Fruit fly (Drosophila melanogaster) whole organism, larva: ENCODE data around the gene vari.
A peak's percentile ranks its signal among the peaks of the same experiment; 100 is the strongest.

ENCODE experiments used
- noc ChIP-seq: fragments of 200-800 bp; sonication (Bioruptor generic); optimal IDR thresholded peaks from 3 replicates; lab custom pipeline; 2019; ENCODE audit warnings: missing biosample characterization, mild to moderate bottlenecking, missing genetic modification characterization, moderate library complexity

vari gene

DNA sequence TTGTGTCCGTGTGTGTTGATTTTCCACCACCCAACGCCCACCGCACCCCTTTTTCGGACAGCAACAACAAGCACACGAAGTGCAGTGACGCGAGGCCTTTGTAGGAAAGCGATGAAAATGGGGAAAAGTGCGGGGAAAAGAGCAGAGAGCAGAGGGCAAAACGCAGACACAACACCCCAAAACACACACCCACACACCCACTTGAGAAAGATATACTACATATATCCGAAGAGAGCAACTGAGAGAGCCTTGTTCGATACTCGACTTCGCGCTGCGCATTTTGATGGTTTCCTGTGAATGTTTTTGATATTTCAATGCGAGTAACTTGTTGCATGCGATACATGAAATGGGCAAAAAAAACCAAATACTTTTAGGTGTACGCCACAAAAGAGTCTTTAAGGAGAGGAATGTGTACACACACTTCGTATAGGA, 6.9 kb upstream of the vari start:
- no peak for TF ChIP-seq noc

DNA sequence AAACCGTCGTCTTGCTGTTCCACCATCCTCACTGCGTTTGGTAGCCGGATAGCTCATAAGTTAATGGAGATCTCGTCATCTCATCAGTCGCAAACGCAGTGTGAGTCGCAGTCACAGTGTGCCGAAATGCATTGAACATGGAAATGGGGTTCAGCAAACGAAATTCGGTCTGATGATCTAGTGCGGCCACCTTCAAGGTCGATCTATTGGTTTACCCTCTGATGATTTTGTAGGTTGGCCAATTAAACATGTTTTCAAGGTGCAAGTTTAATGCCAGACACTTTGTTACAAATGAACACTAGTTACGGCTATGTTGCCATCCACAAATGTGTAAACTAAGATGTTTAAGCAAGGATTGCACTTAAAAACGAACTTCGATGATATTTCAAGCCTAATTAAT, 6.0 kb upstream of the vari start:
- TF ChIP-seq noc: no peak

DNA sequence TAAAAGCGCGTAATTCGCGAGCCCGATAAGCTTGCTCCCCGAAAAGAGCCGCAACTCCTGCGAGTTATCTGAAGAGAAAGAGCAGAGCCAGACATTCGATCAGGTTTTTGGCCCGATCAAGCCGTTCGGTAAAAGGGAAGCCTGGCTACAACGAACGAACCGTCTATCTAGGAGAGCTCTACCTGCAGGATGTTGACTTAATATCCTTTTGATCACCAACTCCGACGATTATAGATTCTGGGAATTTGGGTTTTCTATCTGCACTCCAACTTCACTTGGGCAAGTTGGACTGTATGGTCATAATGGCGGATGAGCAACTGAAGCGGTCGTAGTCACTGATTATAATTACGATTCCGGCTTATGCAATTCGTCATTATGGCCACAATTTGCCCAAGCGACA, 5.4 kb upstream of the vari start:
- TF ChIP-seq noc: no peak

DNA sequence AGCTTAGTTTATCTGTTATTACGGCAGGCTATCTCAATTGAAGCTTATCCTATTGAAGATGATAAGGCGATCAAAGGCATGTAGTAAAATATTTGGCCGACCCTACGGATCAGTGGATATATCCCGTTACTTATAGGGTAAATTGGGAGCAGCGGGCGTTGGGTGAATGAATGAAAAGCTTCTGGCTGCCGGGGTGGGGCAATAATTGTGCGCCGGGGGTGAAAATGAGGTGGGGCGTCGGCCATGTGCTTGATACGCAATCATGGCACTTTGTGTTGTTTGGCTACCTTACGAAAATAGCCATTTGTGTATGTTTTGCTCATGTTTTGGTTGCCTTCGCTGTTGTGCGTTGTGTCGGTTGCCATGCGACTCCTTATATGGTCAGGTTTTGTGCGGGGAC, 5.0 kb upstream of the vari start:
- no peak for TF ChIP-seq noc

DNA sequence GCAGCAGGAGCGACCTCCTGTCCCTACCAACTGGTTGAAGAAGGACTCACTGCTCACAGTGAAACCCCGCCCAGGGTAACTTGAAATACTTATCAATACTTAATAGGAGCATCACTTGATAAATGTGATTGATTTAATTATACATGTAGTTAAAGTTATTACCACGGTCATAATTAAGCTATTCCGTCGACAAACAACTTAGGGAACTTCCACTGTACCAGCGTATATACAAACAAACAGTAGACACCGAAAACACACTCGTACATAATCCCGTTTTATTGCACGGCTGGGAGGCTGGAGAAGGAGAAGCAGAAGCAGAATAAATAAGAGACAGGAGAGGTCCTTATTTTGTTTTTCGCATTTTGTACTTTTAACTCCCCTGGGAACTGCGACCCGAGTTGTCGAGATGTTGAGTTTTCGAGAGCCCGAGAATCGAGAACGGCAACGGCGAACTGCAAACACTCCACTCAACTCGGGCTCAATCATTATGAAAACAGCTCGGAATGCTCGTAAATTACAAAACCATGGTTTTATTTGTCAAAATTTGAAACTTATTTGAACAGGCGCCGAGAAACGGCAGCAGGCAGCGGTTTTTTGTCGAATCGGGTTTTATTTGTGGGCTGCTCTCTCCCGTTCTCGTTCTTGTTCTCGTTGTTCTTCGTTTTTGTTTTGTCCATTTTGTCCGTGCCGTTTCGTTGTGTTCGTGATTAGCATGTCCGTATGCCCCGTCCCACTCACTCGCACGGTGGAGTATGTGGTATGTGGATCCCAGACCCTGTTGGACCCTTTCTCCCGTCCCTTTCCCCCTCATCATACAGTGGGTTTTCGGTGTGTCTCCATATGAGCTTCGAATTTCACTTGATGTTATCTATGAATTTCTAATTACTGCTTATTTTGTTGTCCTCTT, 3.4 kb upstream of the vari start:
- TF ChIP-seq noc: peak; percentile 69

DNA sequence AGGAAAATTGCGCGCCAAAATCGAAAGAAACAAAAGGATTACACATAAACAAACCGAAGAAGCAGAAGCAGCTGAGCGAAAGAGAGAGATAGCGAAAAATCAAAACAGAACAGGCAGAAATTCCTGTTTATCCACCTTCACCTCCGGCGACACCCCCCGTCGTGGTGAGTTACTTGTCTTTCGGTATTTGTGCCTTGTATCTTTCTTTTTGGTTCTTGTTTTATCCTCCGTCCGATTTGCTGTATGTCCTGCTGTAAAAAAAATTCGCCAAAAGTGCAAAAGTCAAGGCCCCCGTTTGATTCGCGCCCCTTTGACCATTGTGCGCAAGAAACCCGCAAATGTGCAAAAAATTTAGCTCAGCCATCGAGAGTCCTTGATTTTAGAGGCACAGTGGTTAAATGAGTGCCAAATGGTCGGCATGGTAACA, 1.5 kb upstream of the vari start:
- TF ChIP-seq noc: no peak

DNA sequence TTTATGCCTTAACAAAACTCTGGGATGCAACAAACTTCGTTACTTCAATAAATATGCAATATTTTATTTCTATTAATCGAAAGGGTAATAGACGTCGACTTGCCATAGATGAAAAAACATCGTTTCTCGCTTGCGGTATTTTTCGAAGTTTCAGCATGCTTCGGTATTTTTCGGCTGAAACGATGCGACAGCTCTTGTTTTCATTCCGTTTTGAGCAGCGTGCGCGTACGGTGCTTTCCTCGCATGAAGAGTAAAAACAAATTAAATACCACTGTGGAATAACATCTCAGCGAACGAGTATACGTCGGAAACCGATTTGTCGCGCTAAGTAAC, 639 bp upstream of the vari start, which contains the start of gene CG9328:
CG9328 (plus strand) TSS at position 201 of the 333 bp plus-strand sequence.
- TF ChIP-seq noc: no peak

DNA sequence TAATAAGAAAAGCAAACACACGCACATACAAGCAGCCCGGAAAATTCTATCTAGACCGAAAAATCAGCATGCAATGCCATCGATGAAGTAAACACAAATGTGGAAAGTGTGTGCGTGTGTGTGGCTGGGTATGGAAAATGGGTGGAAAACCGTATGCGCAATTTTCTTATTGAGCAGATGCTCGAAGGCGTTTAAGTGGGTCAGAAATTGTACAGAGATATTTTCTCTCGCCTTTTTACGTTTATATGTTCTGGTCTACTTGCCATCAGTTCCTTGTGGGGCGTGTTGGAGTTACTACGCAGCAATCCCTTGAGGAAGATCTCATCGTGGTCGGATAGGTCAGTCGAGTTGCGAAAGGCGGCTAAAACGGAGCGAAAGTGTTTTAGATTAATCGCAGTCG, 1.1 kb downstream of the vari start:
- no peak for TF ChIP-seq noc

DNA sequence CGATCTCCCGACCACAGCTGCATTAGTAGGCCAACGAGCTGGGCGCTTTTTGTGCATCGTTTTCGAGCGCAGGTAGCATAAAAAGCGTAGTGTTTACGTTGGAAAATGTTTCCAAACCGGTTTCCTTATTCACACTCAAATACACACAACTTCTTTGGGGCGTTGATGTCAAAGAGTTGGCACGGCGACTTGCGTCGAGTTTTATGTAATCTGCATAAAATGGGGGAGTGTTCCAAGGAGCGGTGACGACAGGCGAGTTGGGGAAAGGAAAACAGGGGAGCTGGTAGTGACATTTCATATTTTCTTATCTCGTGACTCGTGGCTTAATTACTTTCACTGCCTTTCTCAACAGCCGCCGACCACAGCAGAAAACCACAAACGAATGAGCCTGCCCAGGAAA, 2.2 kb downstream of the vari start:
- no peak for TF ChIP-seq noc

DNA sequence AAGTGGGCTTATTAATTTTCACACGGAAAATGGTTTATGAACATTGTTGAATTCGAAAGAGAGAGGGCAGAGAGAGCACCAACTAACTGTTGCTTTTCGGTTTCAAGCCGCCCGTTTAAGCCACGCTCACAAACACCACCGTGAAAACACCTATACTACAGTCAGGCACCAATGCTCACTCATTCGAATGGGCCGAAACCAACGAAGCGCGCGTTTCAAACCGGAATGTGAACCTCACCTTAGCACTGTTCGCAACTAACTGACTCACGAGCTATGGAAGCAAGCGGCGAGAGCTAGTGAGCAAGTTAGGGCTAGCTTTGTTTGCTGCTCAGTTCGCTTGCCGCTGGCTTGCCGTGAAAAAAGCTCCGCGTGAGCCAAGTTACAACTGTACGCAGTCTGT, 3.0 kb downstream of the vari start:
- no peak for TF ChIP-seq noc

DNA sequence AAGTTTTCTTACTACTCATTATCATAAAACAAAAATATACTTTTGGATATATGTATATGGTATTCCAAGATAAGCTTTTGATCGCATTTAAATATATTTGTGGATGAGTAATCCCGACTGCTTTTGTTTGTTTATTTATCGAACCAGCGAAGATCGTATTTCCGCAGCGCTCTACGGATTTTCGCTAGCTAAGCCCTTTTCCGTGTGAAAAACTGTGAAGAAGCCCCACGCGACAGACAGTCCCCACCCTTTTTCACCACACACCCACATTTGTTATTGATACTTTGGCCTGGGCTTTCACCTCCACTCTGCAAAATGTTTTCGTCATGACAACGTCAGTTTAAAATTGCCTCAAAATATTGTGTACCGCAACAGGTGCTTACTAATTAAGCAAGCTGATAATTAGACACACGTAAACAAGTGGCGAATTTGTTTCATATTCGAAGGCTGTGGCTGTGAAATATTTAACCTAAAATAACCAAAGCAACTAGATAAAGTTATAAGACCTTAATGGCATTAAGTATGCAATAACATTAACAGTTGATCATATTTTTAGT, 3.8 kb downstream of the vari start:
- TF ChIP-seq noc: no peak

DNA sequence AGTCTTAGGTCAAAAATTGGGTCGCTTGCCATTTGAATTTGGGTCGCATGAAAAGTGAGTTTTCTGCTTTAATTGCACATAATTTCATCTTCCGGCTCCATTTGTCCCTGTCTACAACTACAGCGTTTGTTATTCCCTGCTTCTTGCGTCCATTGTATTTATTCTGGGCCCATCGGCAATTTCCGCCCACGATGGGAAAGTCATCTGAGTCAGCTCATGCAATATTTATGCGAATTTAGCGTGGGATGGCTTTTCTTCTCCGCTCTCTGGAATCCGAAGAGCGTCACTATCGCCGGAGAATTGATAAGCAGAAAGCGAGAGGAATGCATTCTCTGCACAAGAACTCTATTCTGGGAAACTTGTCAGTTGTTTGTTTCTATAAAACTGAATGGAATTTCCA, 4.3 kb downstream of the vari start:
- no peak for TF ChIP-seq noc

DNA sequence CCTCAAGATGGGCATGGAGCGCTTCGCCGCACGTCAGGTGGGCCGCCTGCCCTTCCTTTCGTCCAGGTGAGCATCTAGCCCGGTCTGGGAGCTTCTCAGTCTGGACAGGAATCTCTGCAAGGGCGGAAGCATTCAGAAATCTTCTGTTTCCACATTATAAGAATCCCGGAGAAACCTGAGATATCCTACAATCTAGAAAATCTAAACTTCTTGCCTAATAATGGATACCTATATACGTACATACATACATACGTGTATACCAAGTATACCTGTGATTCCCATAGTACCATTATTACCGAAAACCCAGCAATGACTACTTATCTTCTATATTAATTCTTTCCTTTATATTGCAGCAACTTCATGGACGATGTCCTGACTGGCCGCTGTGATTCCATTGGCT, 8.8 kb downstream of the vari start:
- no peak for TF ChIP-seq noc

DNA sequence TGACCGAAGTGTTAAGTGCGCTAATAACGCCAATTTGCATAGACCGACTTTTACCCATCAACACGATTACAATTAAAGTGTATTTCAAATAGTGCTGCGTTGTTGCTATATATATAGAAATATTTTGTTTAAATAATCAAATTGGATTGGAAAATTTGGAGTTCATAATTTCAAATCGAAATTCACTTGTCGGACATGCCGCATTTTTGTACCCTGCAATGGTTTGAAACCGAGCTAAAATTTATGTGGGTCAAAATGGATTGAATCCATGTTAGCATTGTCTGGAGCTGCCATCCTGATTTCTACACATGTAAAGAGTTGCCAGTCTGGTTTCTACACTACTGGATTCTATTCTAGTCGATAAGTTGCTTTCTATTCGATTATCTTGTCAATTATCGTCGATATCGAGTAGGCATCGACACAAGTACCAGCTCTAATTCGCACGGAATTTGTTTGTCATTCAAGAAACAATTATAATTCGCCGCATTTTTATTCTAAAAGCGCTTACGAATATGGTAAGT, 9.5 kb downstream of the vari start, which contains the start of gene Pomp:
Pomp (plus strand) TSS at position 386 of the 521 bp plus-strand sequence.
- TF ChIP-seq noc: peak; percentile 37

DNA sequence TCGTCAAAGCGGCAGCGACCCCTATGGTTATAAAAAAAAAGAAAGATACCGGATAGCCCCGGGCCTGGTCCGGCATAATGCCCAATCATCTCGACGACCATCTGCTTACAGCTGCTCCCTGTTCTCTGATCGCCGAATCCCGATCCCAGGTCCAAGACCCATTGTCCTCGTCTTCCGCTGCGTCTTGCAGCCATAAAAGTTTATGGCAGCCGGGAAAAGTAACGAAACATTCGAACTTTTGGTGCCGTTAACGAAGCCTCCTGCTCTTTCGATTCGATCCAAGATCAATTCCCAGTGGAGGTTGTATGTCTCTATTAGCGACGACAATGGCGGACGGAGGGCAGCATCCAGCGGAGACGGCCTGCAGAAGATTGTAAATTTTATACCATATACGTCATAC, 11.5 kb downstream of the vari start:
- no peak for TF ChIP-seq noc

DNA sequence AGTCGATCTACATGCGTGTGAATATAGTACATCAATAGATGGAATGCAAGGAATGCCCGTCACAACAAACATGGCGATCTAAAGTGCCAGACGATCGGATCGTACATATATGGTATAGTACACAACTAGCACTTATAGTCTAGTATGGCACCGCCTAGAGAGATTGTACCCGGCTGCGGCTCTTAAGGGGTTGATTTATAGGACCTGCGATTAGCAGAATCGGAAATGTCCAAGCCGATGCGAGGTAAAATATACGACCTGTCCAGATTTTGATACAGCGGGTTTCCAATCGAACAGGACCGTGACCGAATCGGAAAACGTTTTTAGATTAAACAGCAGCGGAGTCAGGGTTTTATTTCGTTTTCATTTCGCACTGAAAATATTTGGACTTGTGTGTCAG, 12.9 kb downstream of the vari start:
- TF ChIP-seq noc: peak; percentile 56

DNA sequence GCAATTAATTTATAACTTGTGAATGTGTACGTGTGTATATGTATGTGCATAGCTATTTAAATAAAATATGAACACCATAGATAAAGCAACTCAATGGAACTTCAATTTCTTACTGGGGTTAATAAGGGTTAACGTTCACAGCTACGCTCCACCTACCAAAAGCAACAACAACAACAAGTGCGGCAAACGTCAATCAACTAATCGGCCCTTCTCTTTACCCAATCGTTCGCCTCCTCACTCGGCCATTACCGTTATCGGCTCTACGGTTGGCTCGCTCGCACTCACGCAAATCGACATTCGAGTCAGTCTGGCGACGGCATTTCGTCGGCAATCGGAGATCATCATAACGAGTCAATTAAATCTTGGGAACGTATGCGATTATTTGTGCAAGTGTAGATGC, 13.8 kb downstream of the vari start:
- no peak for TF ChIP-seq noc

DNA sequence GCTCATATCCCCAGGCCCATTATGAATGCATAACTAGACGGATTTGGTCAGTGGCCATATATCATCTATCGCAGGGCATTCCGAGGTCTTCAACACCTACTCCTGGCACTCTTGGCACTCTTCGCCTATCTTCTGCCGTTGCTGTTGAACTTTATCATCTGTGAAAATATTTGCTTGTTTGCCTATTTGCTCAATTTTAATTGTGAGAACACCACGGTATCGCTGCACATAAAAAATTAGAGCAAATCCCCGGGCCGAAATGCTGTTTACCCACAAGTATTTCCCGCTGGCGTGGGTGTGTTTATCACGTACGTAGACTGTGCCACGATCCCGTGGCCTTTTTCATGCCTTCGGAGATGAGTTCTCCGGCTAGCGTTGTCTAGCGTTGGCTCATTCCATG, 16.1 kb downstream of the vari start:
- peak; percentile 78 for TF ChIP-seq noc
